Worm (Caenorhabditis elegans) whole organism, L2 larva: ENCODE data around the gene spp-22.
A peak's percentile ranks its signal among the peaks of the same experiment; 100 is the strongest.

Experiments
- F13H6.1 ChIP-seq: sonication (generic microtip); optimal IDR thresholded peaks from 2 replicates; lab custom pipeline; 2016; ENCODE audit warnings: missing genetic modification characterization, missing compliant biosample characterization
- R02D3.7 ChIP-seq: fragments of 150-350 bp; optimal IDR thresholded peaks from 2 replicates; lab custom pipeline; 2014; ENCODE audit warnings: missing biosample characterization, missing genetic modification characterization
- Y55F3AM.14 ChIP-seq: fragments of 200-800 bp; sonication (Bioruptor generic); optimal IDR thresholded peaks from 2 replicates; lab custom pipeline; 2018; ENCODE audit warnings: mild to moderate bottlenecking, missing genetic modification characterization, missing compliant biosample characterization
- alr-1 ChIP-seq: fragments of 150-350 bp; optimal IDR thresholded peaks from 2 replicates; lab custom pipeline; 2014; ENCODE audit warnings: missing biosample characterization, missing genetic modification characterization
- blmp-1 ChIP-seq: sonication (generic microtip); optimal IDR thresholded peaks from 2 replicates; lab custom pipeline; 2017; ENCODE audit warnings: missing genetic modification characterization, mild to moderate bottlenecking, missing compliant biosample characterization, antibody characterized with exemption, moderate library complexity; ENCODE audit not compliant: insufficient read depth
- ceh-16 ChIP-seq: fragments of 150-350 bp; optimal IDR thresholded peaks from 2 replicates; lab custom pipeline; 2014; ENCODE audit warnings: missing biosample characterization, missing genetic modification characterization
- ceh-82 ChIP-seq: fragments of 150-350 bp; optimal IDR thresholded peaks from 2 replicates; lab custom pipeline; 2014; ENCODE audit warnings: missing biosample characterization, missing genetic modification characterization
- crh-2 ChIP-seq: sonication (generic microtip); optimal IDR thresholded peaks from 2 replicates; lab custom pipeline; 2017; ENCODE audit warnings: missing biosample characterization, missing genetic modification characterization
- elt-1 ChIP-seq: fragments of 150-350 bp; optimal IDR thresholded peaks from 2 replicates; lab custom pipeline; 2014; ENCODE audit warnings: missing biosample characterization, missing genetic modification characterization
- fos-1 ChIP-seq: fragments of 150-350 bp; optimal IDR thresholded peaks from 2 replicates; lab custom pipeline; 2014; ENCODE audit warnings: missing biosample characterization, missing genetic modification characterization
- gmeb-1 ChIP-seq: fragments of 150-350 bp; optimal IDR thresholded peaks from 2 replicates; lab custom pipeline; 2014; ENCODE audit warnings: missing biosample characterization, missing genetic modification characterization
- lin-11 ChIP-seq: fragments of 150-350 bp; sonication (generic microtip); optimal IDR thresholded peaks from 2 replicates; lab custom pipeline; 2014; ENCODE audit warnings: missing biosample characterization, missing genetic modification characterization, inconsistent platforms, mixed read lengths
- lin-13 ChIP-seq: fragments of 150-350 bp; optimal IDR thresholded peaks from 2 replicates; lab custom pipeline; 2014; ENCODE audit warnings: missing biosample characterization, missing genetic modification reagents, missing genetic modification characterization
- lsy-2 ChIP-seq, 2 experiments: fragments of 150-350 bp in 1 of 2; sonication (generic microtip) in 1 of 2; optimal IDR thresholded peaks; 2 replicates each; lab custom pipeline; 2014 to 2017; ENCODE audit warnings: missing biosample characterization in 2 of 2, missing genetic modification characterization in 2 of 2
- mdl-1 ChIP-seq, 2 experiments: fragments of 150-350 bp in 1 of 2; sonication (generic microtip) in 1 of 2; optimal IDR thresholded peaks; 2 replicates each; lab custom pipeline; 2017; ENCODE audit warnings: missing biosample characterization in 2 of 2, missing genetic modification characterization in 2 of 2
- nhr-10 ChIP-seq: sonication (generic microtip); optimal IDR thresholded peaks from 2 replicates; lab custom pipeline; 2017; ENCODE audit warnings: missing biosample characterization, missing genetic modification characterization
- nhr-129 ChIP-seq: fragments of 150-350 bp; optimal IDR thresholded peaks from 2 replicates; lab custom pipeline; 2014; ENCODE audit warnings: missing biosample characterization, missing genetic modification characterization
- nhr-21 ChIP-seq: fragments of 150-350 bp; optimal IDR thresholded peaks from 2 replicates; lab custom pipeline; 2014; ENCODE audit warnings: missing biosample characterization, missing genetic modification characterization
- nhr-237 ChIP-seq: fragments of 150-350 bp; optimal IDR thresholded peaks from 2 replicates; lab custom pipeline; 2014; ENCODE audit warnings: missing biosample characterization, missing genetic modification characterization
- nhr-77 ChIP-seq: fragments of 150-350 bp; optimal IDR thresholded peaks from 2 replicates; lab custom pipeline; 2014; ENCODE audit warnings: missing biosample characterization, missing genetic modification characterization
- sma-3 ChIP-seq: sonication (generic microtip); optimal IDR thresholded peaks from 2 replicates; lab custom pipeline; 2016; ENCODE audit warnings: missing genetic modification reagents, missing genetic modification characterization, missing compliant biosample characterization
- sma-9 ChIP-seq, 2 experiments: fragments of 150-350 bp in 1 of 2; sonication (generic microtip) in 1 of 2; optimal IDR thresholded peaks; 2 replicates each; lab custom pipeline; 2014 to 2016; ENCODE audit warnings: missing genetic modification characterization in 2 of 2, mild to moderate bottlenecking in 1 of 2, missing biosample characterization in 1 of 2, missing compliant biosample characterization in 1 of 2, missing genetic modification reagents in 1 of 2, moderate library complexity in 1 of 2
- unc-55 ChIP-seq: fragments of 150-350 bp; sonication (generic microtip); optimal IDR thresholded peaks from 3 replicates; lab custom pipeline; 2014; ENCODE audit warnings: missing biosample characterization, missing genetic modification reagents, missing genetic modification characterization
- unc-62 ChIP-seq: fragments of 150-350 bp; optimal IDR thresholded peaks from 2 replicates; lab custom pipeline; 2014; ENCODE audit warnings: missing biosample characterization, missing genetic modification reagents, missing genetic modification characterization

Gene spp-22

DNA sequence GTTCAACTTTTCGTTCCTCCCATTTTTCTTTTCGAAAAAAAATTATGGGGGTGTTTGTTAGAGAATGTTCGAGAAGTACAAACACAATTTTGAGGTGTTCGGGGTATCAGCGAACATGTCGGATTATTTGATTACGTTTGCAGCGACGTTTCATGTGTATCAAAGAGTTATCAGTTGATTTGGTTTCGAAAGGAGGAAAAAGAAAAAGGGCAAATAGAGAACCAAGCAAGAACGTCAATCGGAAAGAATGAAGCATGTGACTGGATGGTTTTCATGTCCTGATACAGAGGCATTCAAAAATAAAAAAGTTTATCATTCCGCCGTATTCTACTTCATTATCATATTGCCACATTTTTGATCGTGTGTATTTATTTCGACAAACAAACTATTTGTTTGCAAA is 33.3 kb downstream of the spp-22 start:
- TF ChIP-seq ceh-16 (tag; lab: Kevin White, UChicago) (no peak), lsy-2 (tag; optimal IDR thresholded peaks at IDR 0.05; lab: Kevin White, UChicago) (no peak), sma-3 (GFP tag; lab: Kevin White, UChicago) (peak; percentile 37), blmp-1 (tag; lab: Kevin White, UChicago) (no peak), Y55F3AM.14 (GFP tag; lab: Kevin White, UChicago) (no peak), F13H6.1 (tag; lab: Kevin White, UChicago) (peak; percentile 60), unc-62 (GFP tag; lab: Kevin White, UChicago) (no peak), elt-1 (no peak), nhr-129 (no peak), crh-2 (tag; lab: Kevin White, UChicago) (peak; percentile 71), fos-1 (tag; lab: Kevin White, UChicago) (peak; percentile 61), gmeb-1 (tag; lab: Kevin White, UChicago) (peak; percentile 60), lin-11 (tag; lab: Kevin White, UChicago) (no peak), nhr-21 (tag; lab: Kevin White, UChicago) (no peak), nhr-77 (tag; lab: Kevin White, UChicago) (no peak), alr-1 (tag; lab: Kevin White, UChicago) (no peak), sma-9 (GFP tag; optimal IDR thresholded peaks at IDR 0.05; lab: Kevin White, UChicago) (peak; percentile 66), sma-9 (tag; optimal IDR thresholded peaks at IDR 0.05; lab: Kevin White, UChicago) (no peak), ceh-82 (tag; lab: Kevin White, UChicago) (no peak), nhr-237 (no peak)

DNA sequence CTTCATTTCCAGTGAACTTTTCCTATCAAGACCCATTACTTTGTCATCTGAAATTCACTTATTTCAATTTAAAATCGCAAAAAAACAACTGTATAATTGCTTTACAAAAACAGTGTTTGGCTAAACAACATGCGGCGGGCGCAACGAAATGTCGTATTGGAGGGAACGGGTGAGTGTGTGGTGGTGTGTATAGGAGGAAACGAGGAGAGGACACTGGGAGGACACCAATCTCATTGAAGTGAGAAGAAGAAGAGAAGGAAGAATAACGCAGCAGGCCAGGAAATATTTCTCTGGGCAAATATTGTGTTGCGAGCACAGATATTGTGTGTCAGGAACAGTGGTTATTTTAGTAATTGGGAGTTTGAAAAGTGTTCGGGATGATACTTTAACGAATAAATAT is 43.1 kb downstream of the spp-22 start, which contains the start of gene F46H5.4:
F46H5.4 (minus strand) TSS at position 53 of the 400 bp plus-strand sequence.
- TF ChIP-seq alr-1 (tag; lab: Kevin White, UChicago) (no peak), unc-55 (GFP tag; lab: Kevin White, UChicago) (peak; percentile 32), nhr-129 (peak; percentile 47)
- TF ChIP-seq, all 48 proteins: peak for 2

DNA sequence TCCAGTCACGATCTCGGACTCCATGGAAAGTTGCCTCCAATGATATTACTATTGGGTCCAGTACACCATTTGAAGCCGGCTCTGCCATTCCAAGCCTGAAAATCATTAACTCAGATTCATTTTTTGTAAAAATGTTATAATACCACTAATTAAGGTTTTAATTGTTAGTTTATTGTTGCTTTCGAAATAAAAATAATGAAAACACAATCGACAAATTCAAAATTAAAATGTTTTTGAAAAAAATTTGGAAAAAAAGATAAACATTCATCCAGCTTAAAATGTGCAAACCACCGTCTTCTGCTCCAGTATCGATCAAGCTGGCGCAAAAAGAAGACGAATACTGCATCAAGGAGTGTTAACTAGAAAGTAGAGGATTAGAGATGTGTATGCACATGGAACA is 45.4 kb downstream of the spp-22 start, which contains the start of gene F46H5.5:
F46H5.5 (minus strand) TSS at position 101 of the 400 bp plus-strand sequence.
- TF ChIP-seq unc-55 (GFP tag; lab: Kevin White, UChicago) (peak; percentile 64), mdl-1 (tag; optimal IDR thresholded peaks at IDR 0.05; lab: Kevin White, UChicago) (no peak), Y55F3AM.14 (GFP tag; lab: Kevin White, UChicago) (no peak), nhr-10 (tag; lab: Kevin White, UChicago) (no peak), lin-13 (GFP tag; lab: Kevin White, UChicago) (no peak)

DNA sequence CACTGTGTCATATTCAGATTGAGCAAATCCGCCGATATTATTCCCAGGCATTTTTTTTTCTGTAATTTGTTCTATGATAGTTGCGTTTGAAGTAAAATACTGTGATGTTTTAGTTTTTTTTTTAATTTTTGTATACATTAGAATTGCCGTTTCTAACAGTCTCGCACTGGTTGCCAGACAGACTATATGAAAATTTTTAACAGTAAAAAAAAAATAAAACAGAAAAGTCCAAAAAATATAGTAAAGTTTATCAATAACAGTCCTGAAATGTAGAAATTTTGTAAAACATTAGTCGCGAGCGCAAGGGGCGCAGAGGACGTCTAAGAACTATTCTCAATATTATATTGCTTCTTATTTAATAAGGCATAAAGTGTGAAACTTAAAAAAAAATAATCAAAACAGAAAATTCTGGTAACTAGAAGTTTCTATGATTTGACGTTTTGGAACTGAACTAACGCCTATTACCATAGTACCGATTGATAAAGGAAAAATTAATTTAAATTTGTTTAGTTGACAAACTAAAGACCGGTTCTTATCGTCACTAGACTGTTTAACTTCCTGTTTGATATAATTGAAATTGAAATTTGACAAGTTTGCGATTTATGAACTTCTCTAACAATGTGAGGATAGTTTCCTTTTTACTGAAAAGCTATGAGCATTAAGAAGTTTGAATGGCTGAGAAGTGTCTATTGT is 49.0 kb downstream of the spp-22 start, which contains the start of gene lact-1:
lact-1 (minus strand) TSS at position 51 of the 693 bp plus-strand sequence.
- TF ChIP-seq alr-1 (tag; lab: Kevin White, UChicago) (no peak), fos-1 (tag; lab: Kevin White, UChicago) (peak; percentile 0), sma-9 (GFP tag; optimal IDR thresholded peaks at IDR 0.05; lab: Kevin White, UChicago) (no peak), sma-9 (tag; optimal IDR thresholded peaks at IDR 0.05; lab: Kevin White, UChicago) (no peak), R02D3.7 (no peak)
